Fruit fly (Drosophila melanogaster) whole organism, embryonic: ENCODE data around the gene p38b.

Experiments used
- Atf6 ChIP-seq: fragments of 200-800 bp; sonication (Bioruptor generic); IDR thresholded peaks from 2 replicates; pipeline ENCODE4 v1.3.6; 2022; ENCODE audit warnings: missing biosample characterization, missing genetic modification characterization
- CG10267 ChIP-seq: fragments of 200-800 bp; sonication (Bioruptor generic); optimal IDR thresholded peaks from 2 replicates; lab custom pipeline; 2018; ENCODE audit warnings: missing biosample characterization, mild to moderate bottlenecking, missing genetic modification characterization, moderate library complexity
- CG10274 ChIP-seq: fragments of 200-800 bp; sonication (Bioruptor generic); optimal IDR thresholded peaks from 3 replicates; lab custom pipeline; 2017; ENCODE audit warnings: missing biosample characterization, mild to moderate bottlenecking, missing genetic modification characterization
- CG11723 ChIP-seq: fragments of 200-800 bp; sonication (Bioruptor generic); optimal IDR thresholded peaks from 2 replicates; lab custom pipeline; 2017; ENCODE audit warnings: missing biosample characterization, mild to moderate bottlenecking, missing genetic modification characterization
- CG12659 ChIP-seq: fragments of 200-800 bp; sonication (Bioruptor generic); optimal IDR thresholded peaks from 3 replicates; lab custom pipeline; 2017; ENCODE audit warnings: mild to moderate bottlenecking, missing biosample characterization, missing genetic modification reagents, missing genetic modification characterization
- CG12942 ChIP-seq: fragments of 200-800 bp; sonication (Bioruptor generic); optimal IDR thresholded peaks from 3 replicates; lab custom pipeline; 2016; ENCODE audit warnings: missing biosample characterization, missing genetic modification characterization
- CG13424 ChIP-seq: fragments of 200-800 bp; sonication (Bioruptor generic); optimal IDR thresholded peaks from 2 replicates; lab custom pipeline; 2019; ENCODE audit warnings: missing biosample characterization, mild to moderate bottlenecking, missing genetic modification characterization, moderate library complexity
- CG14014 ChIP-seq: fragments of 200-800 bp; sonication (Bioruptor generic); IDR thresholded peaks from 2 replicates; pipeline ENCODE4 v1.3.6; 2022; ENCODE audit warnings: missing biosample characterization, missing genetic modification characterization
- CG14441 ChIP-seq: fragments of 200-800 bp; sonication (Bioruptor generic); IDR thresholded peaks from 2 replicates; pipeline ENCODE4 v1.3.6; 2022; ENCODE audit warnings: missing biosample characterization, missing genetic modification characterization
- CG15269 ChIP-seq: fragments of 200-800 bp; sonication (Bioruptor generic); optimal IDR thresholded peaks from 2 replicates; lab custom pipeline; 2018; ENCODE audit warnings: missing biosample characterization, mild to moderate bottlenecking, missing genetic modification characterization, moderate library complexity
- CG17328 ChIP-seq: fragments of 200-800 bp; sonication (Bioruptor generic); IDR thresholded peaks from 2 replicates; pipeline ENCODE4 v1.3.6; 2022; ENCODE audit warnings: missing biosample characterization, missing genetic modification characterization
- CG17802 ChIP-seq: fragments of 200-800 bp; sonication (Bioruptor generic); optimal IDR thresholded peaks from 2 replicates; lab custom pipeline; 2018; ENCODE audit warnings: missing biosample characterization, mild to moderate bottlenecking, missing genetic modification characterization, moderate library complexity
- CG2875 ChIP-seq: fragments of 200-800 bp; sonication (Bioruptor generic); optimal IDR thresholded peaks from 2 replicates; lab custom pipeline; 2017; ENCODE audit warnings: missing biosample characterization, mild to moderate bottlenecking, missing genetic modification characterization, missing genetic modification reagents
- CG2889 ChIP-seq: fragments of 200-800 bp; sonication (Bioruptor generic); IDR thresholded peaks from 3 replicates; pipeline ENCODE4 v1.3.6; 2022; ENCODE audit warnings: missing biosample characterization, missing genetic modification characterization
- CG3995 ChIP-seq: fragments of 200-800 bp; sonication (Bioruptor generic); optimal IDR thresholded peaks from 3 replicates; lab custom pipeline; 2016; ENCODE audit warnings: missing biosample characterization, missing genetic modification characterization
- CG4617 ChIP-seq: fragments of 200-800 bp; sonication (Bioruptor generic); optimal IDR thresholded peaks from 3 replicates; lab custom pipeline; 2016; ENCODE audit warnings: missing biosample characterization, missing genetic modification characterization, borderline replicate concordance
- CG5245 ChIP-seq: fragments of 200-800 bp; sonication (Bioruptor generic); optimal IDR thresholded peaks from 3 replicates; lab custom pipeline; 2016; ENCODE audit warnings: missing biosample characterization, missing genetic modification characterization
- CG5953 ChIP-seq: fragments of 200-800 bp; sonication (Bioruptor generic); IDR thresholded peaks from 2 replicates; pipeline ENCODE4 v1.3.6; 2022; ENCODE audit warnings: missing biosample characterization, missing genetic modification characterization
- CG7786 ChIP-seq: fragments of 200-800 bp; sonication (Bioruptor generic); optimal IDR thresholded peaks from 2 replicates; lab custom pipeline; 2016; ENCODE audit warnings: missing biosample characterization, missing genetic modification characterization
- CG9215 ChIP-seq: fragments of 200-800 bp; sonication (Bioruptor generic); IDR thresholded peaks from 2 replicates; pipeline ENCODE4 v1.3.6; 2022; ENCODE audit warnings: missing biosample characterization, missing genetic modification characterization
- Dad ChIP-seq: fragments of 200-800 bp; sonication (Bioruptor generic); optimal IDR thresholded peaks from 3 replicates; lab custom pipeline; 2016; ENCODE audit warnings: missing biosample characterization, missing genetic modification characterization
- Deaf1 ChIP-seq: fragments of 200-800 bp; optimal IDR thresholded peaks from 3 replicates; lab custom pipeline; 2019; ENCODE audit warnings: missing biosample characterization, mild to moderate bottlenecking, missing genetic modification characterization, moderate library complexity
- Dp ChIP-seq: fragments of 200-800 bp; sonication (Bioruptor generic); optimal IDR thresholded peaks from 2 replicates; lab custom pipeline; 2018; ENCODE audit warnings: missing biosample characterization, mild to moderate bottlenecking, missing genetic modification characterization, moderate library complexity
- Dref ChIP-seq: fragments of 200-800 bp; sonication (Bioruptor generic); IDR thresholded peaks from 2 replicates; pipeline ENCODE4 v1.3.6; 2022; ENCODE audit warnings: missing biosample characterization, missing genetic modification characterization
- Elba2 ChIP-seq: fragments of 200-800 bp; sonication (Bioruptor generic); optimal IDR thresholded peaks from 3 replicates; lab custom pipeline; 2016; ENCODE audit warnings: missing biosample characterization, missing genetic modification characterization
- Gug ChIP-seq: fragments of 200-800 bp; sonication (Bioruptor generic); IDR thresholded peaks from 4 replicates; pipeline ENCODE4 v1.3.6; 2022; ENCODE audit warnings: missing biosample characterization, missing genetic modification characterization
- HLH3B ChIP-seq: fragments of 200-800 bp; sonication (Bioruptor generic); IDR thresholded peaks from 2 replicates; pipeline ENCODE4 v1.3.6; 2022; ENCODE audit warnings: missing biosample characterization, missing genetic modification characterization
- Opbp ChIP-seq: fragments of 200-800 bp; sonication (Bioruptor generic); IDR thresholded peaks from 3 replicates; pipeline ENCODE4 v1.3.6; 2022; ENCODE audit warnings: missing biosample characterization, missing genetic modification characterization; ENCODE audit not compliant: partially characterized antibody
- Sry-δ ChIP-seq: fragments of 200-800 bp; sonication (Bioruptor generic); optimal IDR thresholded peaks from 2 replicates; lab custom pipeline; 2016; ENCODE audit warnings: missing biosample characterization, missing genetic modification characterization
- Usf ChIP-seq: fragments of 200-800 bp; sonication (Bioruptor generic); optimal IDR thresholded peaks from 2 replicates; lab custom pipeline; 2017; ENCODE audit warnings: missing genotype, missing biosample characterization, missing genetic modification characterization
- ase ChIP-seq: fragments of 200-800 bp; sonication (Bioruptor generic); IDR thresholded peaks from 3 replicates; pipeline ENCODE4 v1.3.6; 2022; ENCODE audit warnings: missing biosample characterization, missing genetic modification characterization
- bbx ChIP-seq: fragments of 200-800 bp; sonication (Bioruptor generic); IDR thresholded peaks from 2 replicates; pipeline ENCODE4 v1.3.6; 2022; ENCODE audit warnings: missing biosample characterization, missing genetic modification characterization; ENCODE audit not compliant: partially characterized antibody
- ewg ChIP-seq: fragments of 200-800 bp; sonication (Bioruptor generic); optimal IDR thresholded peaks from 3 replicates; lab custom pipeline; 2017; ENCODE audit warnings: mild to moderate bottlenecking, missing biosample characterization, missing genetic modification reagents, missing genetic modification characterization
- ham ChIP-seq: fragments of 200-800 bp; sonication (Bioruptor generic); IDR thresholded peaks from 2 replicates; pipeline ENCODE4 v1.3.6; 2022; ENCODE audit warnings: missing biosample characterization, missing genetic modification characterization
- hkb ChIP-seq, 2 experiments: fragments of 200-800 bp in 1 of 2; fragments of >200 bp in 1 of 2; sonication (Bioruptor generic) in 1 of 2; IDR thresholded peaks in 1 of 2; optimal IDR thresholded peaks in 1 of 2; 2 replicates each; pipeline versions ENCODE4 v1.3.6 to Lab custom; 2017 to 2022; ENCODE audit warnings: missing biosample characterization in 1 of 2, missing genetic modification characterization in 1 of 2
- inv ChIP-seq: fragments of 200-800 bp; sonication (Bioruptor generic); IDR thresholded peaks from 2 replicates; pipeline ENCODE4 v1.3.6; 2022; ENCODE audit warnings: missing biosample characterization, missing genetic modification characterization; ENCODE audit not compliant: partially characterized antibody
- kni ChIP-seq: fragments of 200-800 bp; sonication (Bioruptor generic); optimal IDR thresholded peaks from 3 replicates; lab custom pipeline; 2017; ENCODE audit warnings: mild to moderate bottlenecking, missing biosample characterization, missing genetic modification reagents, missing genetic modification characterization
- lov ChIP-seq, 2 experiments: fragments of 200-800 bp in 1 of 2; fragments of >200 bp in 1 of 2; sonication (Bioruptor generic) in 1 of 2; IDR thresholded peaks in 1 of 2; optimal IDR thresholded peaks in 1 of 2; 2 replicates in 1 of 2; 3 replicates in 1 of 2; pipeline versions ENCODE4 v1.3.6 to Lab custom; 2017 to 2022; ENCODE audit warnings: missing biosample characterization in 1 of 2, missing genetic modification characterization in 1 of 2
- p53 ChIP-seq: fragments of 200-800 bp; sonication (Bioruptor generic); optimal IDR thresholded peaks from 2 replicates; lab custom pipeline; 2016; ENCODE audit warnings: missing biosample characterization, missing genetic modification characterization
- prd ChIP-seq, 3 experiments: fragments of >200 bp in 2 of 3; fragments of 200-800 bp in 1 of 3; sonication (Bioruptor generic) in 1 of 3; optimal IDR thresholded peaks in 2 of 3; IDR thresholded peaks in 1 of 3; 2 replicates in 2 of 3; 3 replicates in 1 of 3; pipeline versions ENCODE4 v1.3.6 to Lab custom; 2017 to 2022; ENCODE audit warnings: missing biosample characterization in 1 of 3, missing genetic modification characterization in 1 of 3
- pum ChIP-seq: fragments of 200-800 bp; sonication (Bioruptor generic); optimal IDR thresholded peaks from 2 replicates; lab custom pipeline; 2016; ENCODE audit warnings: missing biosample characterization, missing genetic modification characterization
- repo ChIP-seq: fragments of 200-800 bp; sonication (Bioruptor generic); optimal IDR thresholded peaks from 2 replicates; lab custom pipeline; 2016; ENCODE audit warnings: missing biosample characterization, missing genetic modification characterization
- sqz ChIP-seq: fragments of 200-800 bp; sonication (Bioruptor generic); optimal IDR thresholded peaks from 3 replicates; lab custom pipeline; 2018; ENCODE audit warnings: missing biosample characterization, mild to moderate bottlenecking, missing genetic modification characterization
- stwl ChIP-seq: fragments of 200-800 bp; sonication (Bioruptor generic); optimal IDR thresholded peaks from 3 replicates; lab custom pipeline; 2018; ENCODE audit warnings: missing biosample characterization, mild to moderate bottlenecking, missing genetic modification characterization, moderate library complexity
- tna ChIP-seq: fragments of 200-800 bp; sonication (Bioruptor generic); IDR thresholded peaks from 2 replicates; pipeline ENCODE4 v1.3.6; 2022; ENCODE audit warnings: missing biosample characterization, missing genetic modification characterization; ENCODE audit not compliant: partially characterized antibody
- trh ChIP-seq: fragments of 200-800 bp; sonication (Bioruptor generic); optimal IDR thresholded peaks from 2 replicates; lab custom pipeline; 2016; ENCODE audit warnings: missing biosample characterization, missing genetic modification characterization
- unpg ChIP-seq: fragments of 200-800 bp; sonication (Bioruptor generic); optimal IDR thresholded peaks from 3 replicates; lab custom pipeline; 2018; ENCODE audit warnings: missing biosample characterization, mild to moderate bottlenecking, missing genetic modification characterization, moderate library complexity
- vnd ChIP-seq: fragments of 200-800 bp; sonication (Bioruptor generic); IDR thresholded peaks from 3 replicates; pipeline ENCODE4 v1.3.6; 2022; ENCODE audit warnings: missing biosample characterization, missing genetic modification characterization; ENCODE audit not compliant: partially characterized antibody
- zen2 ChIP-seq: fragments of 200-800 bp; sonication (Bioruptor generic); IDR thresholded peaks from 3 replicates; pipeline ENCODE4 v1.3.6; 2022; ENCODE audit warnings: missing biosample characterization, missing genetic modification characterization; ENCODE audit not compliant: partially characterized antibody

The p38b gene

DNA sequence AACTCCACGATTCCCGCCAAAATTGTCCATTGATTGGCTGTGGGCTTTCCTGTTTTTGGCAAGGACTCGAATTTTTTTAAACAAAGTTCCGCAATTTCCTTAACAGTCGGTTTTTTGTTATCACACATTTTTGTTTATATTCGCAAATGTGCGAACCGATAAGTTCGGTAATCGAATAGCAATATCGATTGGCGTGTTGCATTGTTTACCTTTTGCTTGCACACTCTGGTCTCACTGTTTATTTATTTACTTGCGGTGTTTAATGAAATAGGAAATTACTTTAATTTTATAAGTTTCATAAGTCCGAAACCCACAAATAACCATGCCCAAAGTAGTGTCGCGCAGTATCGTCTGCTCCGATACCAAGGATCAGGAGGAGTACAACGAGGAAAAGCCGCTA lies 30.8 kb downstream of the p38b start, which contains the start of the genes Adat1 and CG16865 (continued):
- TF ChIP-seq CG12942 (GFP tag; lab: Kevin White, UChicago), result no peak
- TF ChIP-seq CG15269 (tag; lab: Kevin White, UChicago), result no peak
- no peak for TF ChIP-seq p53
- peak; percentile 80 for TF ChIP-seq Dref (GFP tag; lab: Robert Waterston, UW)
- TF ChIP-seq hkb (optimal IDR thresholded peaks at IDR 0.05; lab: Kevin White, UChicago), result no peak
- TF ChIP-seq hkb (GFP tag; IDR thresholded peaks at IDR 0.05; lab: Robert Waterston, UW), result no peak
- peak; percentile 74 for TF ChIP-seq CG4617
- no peak for TF ChIP-seq repo (GFP tag; lab: Kevin White, UChicago)
- TF ChIP-seq Dad, result no peak
- TF ChIP-seq ewg, result no peak
- TF ChIP-seq unpg (GFP tag; lab: Kevin White, UChicago), result no peak
- no peak for TF ChIP-seq CG14441 (GFP tag; lab: Robert Waterston, UW)
- no peak for TF ChIP-seq Atf6 (GFP tag; lab: Robert Waterston, UW)
- 0 out of 3 replicates have a peak, but pooled peaks have one; percentile 31 for TF ChIP-seq Opbp (GFP tag; lab: Robert Waterston, UW)
- peak; percentile 42; the same call in 1 of the 3 replicates for TF ChIP-seq zen2
- no peak for TF ChIP-seq kni (GFP tag; lab: Kevin White, UChicago)
- no peak for TF ChIP-seq ase
- no peak for TF ChIP-seq Gug (GFP tag; lab: Robert Waterston, UW)
- TF ChIP-seq Sry-δ (GFP tag; lab: Kevin White, UChicago), result peak; percentile 43
- no peak for TF ChIP-seq CG3995 (GFP tag; lab: Kevin White, UChicago)
- TF ChIP-seq CG14014, result no peak
- no peak for TF ChIP-seq CG11723 (GFP tag; lab: Kevin White, UChicago)
- TF ChIP-seq prd (optimal IDR thresholded peaks at IDR 0.05; lab: Kevin White, UChicago), result no peak
- TF ChIP-seq prd (GFP tag; IDR thresholded peaks at IDR 0.05; lab: Robert Waterston, UW), result no peak
- TF ChIP-seq Deaf1 (tag; lab: Kevin White, UChicago), result no peak
- no peak for TF ChIP-seq Elba2 (GFP tag; lab: Kevin White, UChicago)
- no peak for TF ChIP-seq trh (GFP tag; lab: Kevin White, UChicago)
- TF ChIP-seq CG10267 (tag; lab: Kevin White, UChicago), result peak; percentile 23
- 0 out of 3 replicates have a peak, but pooled peaks have one; percentile 10 for TF ChIP-seq vnd (GFP tag; lab: Robert Waterston, UW)
- TF ChIP-seq CG7786 (GFP tag; lab: Kevin White, UChicago), result no peak
- TF ChIP-seq CG9215, result no peak
- TF ChIP-seq lov (optimal IDR thresholded peaks at IDR 0.05; lab: Kevin White, UChicago), result no peak
- TF ChIP-seq lov (GFP tag; IDR thresholded peaks at IDR 0.05; lab: Robert Waterston, UW), result no peak
- TF ChIP-seq ham (GFP tag; lab: Robert Waterston, UW), result no peak
- no peak for TF ChIP-seq CG5953 (GFP tag; lab: Robert Waterston, UW)
- peak; percentile 47; the same call in 1 of the 2 replicates for TF ChIP-seq bbx (GFP tag; lab: Robert Waterston, UW)
- TF ChIP-seq pum (GFP tag; lab: Kevin White, UChicago), result no peak
- no peak for TF ChIP-seq CG2875 (GFP tag; lab: Kevin White, UChicago)
- TF ChIP-seq stwl (tag; lab: Kevin White, UChicago), result peak; percentile 87
- no peak for TF ChIP-seq CG13424
- TF ChIP-seq tna (GFP tag; lab: Robert Waterston, UW), result peak; percentile 36; the same call in 1 of the 2 replicates
- TF ChIP-seq Dp, result peak; percentile 32
- TF ChIP-seq HLH3B (GFP tag; lab: Robert Waterston, UW), result no peak
- TF ChIP-seq CG5245 (GFP tag; lab: Kevin White, UChicago), result no peak
- no peak for TF ChIP-seq Usf
- TF ChIP-seq sqz (GFP tag; lab: Kevin White, UChicago), result no peak
- TF ChIP-seq CG17328 (GFP tag; lab: Robert Waterston, UW), result no peak
- TF ChIP-seq CG2889 (GFP tag; lab: Robert Waterston, UW), result no peak
- TF ChIP-seq CG12659 (GFP tag; lab: Kevin White, UChicago), result peak; percentile 47
- TF ChIP-seq CG10274 (GFP tag; lab: Kevin White, UChicago), result no peak
- TF ChIP-seq inv, result peak; percentile 12; the same call in 1 of the 2 replicates
- TF ChIP-seq CG17802, result no peak
